Worm (Caenorhabditis elegans) whole organism, late embryonic: ENCODE data around the gene srb-19.

Source experiments
- K02D7.2 ChIP-seq: sonication (generic microtip); optimal IDR thresholded peaks from 2 replicates; lab custom pipeline; 2017; ENCODE audit warnings: mild to moderate bottlenecking, missing genetic modification characterization, missing compliant biosample characterization
- dve-1 ChIP-seq: sonication (generic microtip); optimal IDR thresholded peaks from 2 replicates; lab custom pipeline; 2017; ENCODE audit warnings: antibody characterized with exemption, mild to moderate bottlenecking, missing genetic modification characterization, missing compliant biosample characterization
- odd-2 ChIP-seq: sonication (generic microtip); optimal IDR thresholded peaks from 2 replicates; lab custom pipeline; 2017; ENCODE audit warnings: antibody characterized with exemption, mild to moderate bottlenecking, missing genetic modification characterization, missing compliant biosample characterization
- sox-2 ChIP-seq: fragments of 200-800 bp; sonication (Bioruptor generic); IDR thresholded peaks from 2 replicates; pipeline ENCODE4 v1.3.6; 2022; ENCODE audit warnings: missing genetic modification reagents, missing genetic modification characterization, missing compliant biosample characterization
- sox-4 ChIP-seq: sonication (generic microtip); optimal IDR thresholded peaks from 2 replicates; lab custom pipeline; 2017; ENCODE audit warnings: mild to moderate bottlenecking, missing genetic modification characterization, inconsistent platforms, missing compliant biosample characterization
- unc-55 ChIP-seq: sonication (generic microtip); optimal IDR thresholded peaks from 2 replicates; lab custom pipeline; 2017; ENCODE audit warnings: missing biosample characterization, missing genetic modification reagents, missing genetic modification characterization

- TF ChIP-seq unc-55 (GFP tag; lab: Kevin White, UChicago): no peak
- TF ChIP-seq sox-2 (GFP tag; lab: Robert Waterston, UW): no peak
- TF ChIP-seq odd-2 (tag; lab: Kevin White, UChicago): no peak
- TF ChIP-seq dve-1 (tag; lab: Kevin White, UChicago): no peak
- no peak for TF ChIP-seq sox-4 (tag; lab: Kevin White, UChicago)
- TF ChIP-seq K02D7.2 (tag; lab: Kevin White, UChicago): no peak
These were observed 5.0 kb downstream of the srb-19 start, which contains the start of gene srb-18 for ce11 chrV:7514939-7515338.
